Fruit fly (Drosophila melanogaster) whole organism, wandering third instar larva: ENCODE measurements around the gene CG4988.

Experiments used
- CG32264 ChIP-seq: fragments of 200-800 bp; sonication (Bioruptor generic); optimal IDR thresholded peaks from 2 replicates; lab custom pipeline; 2016; ENCODE audit warnings: missing biosample characterization, missing genetic modification characterization
- CG9705 ChIP-seq: fragments of 200-800 bp; sonication (Bioruptor generic); optimal IDR thresholded peaks from 2 replicates; lab custom pipeline; 2018; ENCODE audit warnings: missing biosample characterization, mild to moderate bottlenecking, missing genetic modification characterization
- CrebA ChIP-seq: fragments of 200-800 bp; sonication (Bioruptor generic); optimal IDR thresholded peaks from 2 replicates; lab custom pipeline; 2016; ENCODE audit warnings: missing biosample characterization, mild to moderate bottlenecking, missing genetic modification characterization, borderline replicate concordance
- Dif ChIP-seq: fragments of 200-275, 200-300 bp; sonication (Bioruptor generic); optimal IDR thresholded peaks from 2 replicates; lab custom pipeline; 2018; ENCODE audit warnings: missing biosample characterization, missing genetic modification characterization; ENCODE audit not compliant: partially characterized antibody
- HLH106 ChIP-seq: fragments of 200-800 bp; optimal IDR thresholded peaks from 3 replicates; lab custom pipeline; 2019; ENCODE audit warnings: missing biosample characterization, mild to moderate bottlenecking, missing genetic modification characterization, moderate library complexity
- Hnf4 ChIP-seq: fragments of 200-800 bp; sonication (Bioruptor generic); optimal IDR thresholded peaks from 2 replicates; lab custom pipeline; 2016; ENCODE audit warnings: missing biosample characterization, mild to moderate bottlenecking, missing genetic modification characterization
- Hr78 ChIP-seq: fragments of >200 bp; optimal IDR thresholded peaks from 2 replicates; lab custom pipeline; 2017; ENCODE audit warnings: missing biosample characterization, missing genetic modification characterization
- Hr83 ChIP-seq: fragments of 200-300 bp; sonication (Bioruptor generic); optimal IDR thresholded peaks from 2 replicates; lab custom pipeline; 2016; ENCODE audit warnings: missing biosample characterization, mild to moderate bottlenecking, missing genetic modification characterization, moderate library complexity; ENCODE audit not compliant: poor library complexity, severe bottlenecking
- Jra ChIP-seq: sonication (Bioruptor generic); optimal IDR thresholded peaks from 2 replicates; lab custom pipeline; 2016; ENCODE audit warnings: missing biosample characterization, missing genetic modification characterization
- Mio ChIP-seq: sonication (Bioruptor generic); optimal IDR thresholded peaks from 2 replicates; lab custom pipeline; 2016; ENCODE audit warnings: missing biosample characterization, missing genetic modification characterization
- Myc ChIP-seq: fragments of >200 bp; optimal IDR thresholded peaks from 2 replicates; lab custom pipeline; 2017
- N ChIP-seq: fragments of >200 bp; optimal IDR thresholded peaks from 2 replicates; lab custom pipeline; 2018; ENCODE audit warnings: missing biosample characterization, missing external identifiers, missing genetic modification characterization
- OdsH ChIP-seq: fragments of 200-800 bp; sonication (Bioruptor generic); optimal IDR thresholded peaks from 2 replicates; lab custom pipeline; 2016; ENCODE audit warnings: missing biosample characterization, mild to moderate bottlenecking, missing genetic modification characterization
- Rel ChIP-seq, 2 experiments: fragments of 200-800 bp; sonication (Bioruptor generic) in 1 of 2; optimal IDR thresholded peaks; 2 replicates in 1 of 2; 3 replicates in 1 of 2; lab custom pipeline; 2016 to 2019; ENCODE audit warnings: mild to moderate bottlenecking in 2 of 2, missing biosample characterization in 2 of 2, missing genetic modification characterization in 2 of 2, moderate library complexity in 1 of 2
- Sp1 ChIP-seq: fragments of 200-800 bp; sonication (Bioruptor generic); optimal IDR thresholded peaks from 3 replicates; lab custom pipeline; 2019; ENCODE audit warnings: missing biosample characterization, mild to moderate bottlenecking, missing genetic modification characterization, moderate library complexity
- Vsx2 ChIP-seq: fragments of 200-300, 225-300 bp; sonication (Bioruptor generic); optimal IDR thresholded peaks from 2 replicates; lab custom pipeline; 2018; ENCODE audit warnings: missing biosample characterization, missing genetic modification characterization; ENCODE audit not compliant: partially characterized antibody
- br ChIP-seq: fragments of 200-800 bp; sonication (Bioruptor generic); optimal IDR thresholded peaks from 2 replicates; lab custom pipeline; 2016; ENCODE audit warnings: missing biosample characterization, missing genetic modification characterization
- brk ChIP-seq: fragments of 200-800 bp; sonication (Bioruptor generic); optimal IDR thresholded peaks from 2 replicates; lab custom pipeline; 2016; ENCODE audit warnings: missing biosample characterization, mild to moderate bottlenecking, missing genetic modification characterization
- dl ChIP-seq, 2 experiments: fragments of 175-275, 200-275 bp in 1 of 2; fragments of 200-275 bp in 1 of 2; sonication (Bioruptor generic); optimal IDR thresholded peaks; lab custom pipeline; 2018; ENCODE audit warnings: mild to moderate bottlenecking in 2 of 2, missing biosample characterization in 2 of 2, missing genetic modification characterization in 2 of 2, moderate library complexity in 2 of 2; ENCODE audit not compliant: partially characterized antibody in 2 of 2, insufficient read depth in 1 of 2
- dsf ChIP-seq: sonication (Bioruptor generic); optimal IDR thresholded peaks from 2 replicates; lab custom pipeline; 2016; ENCODE audit warnings: missing biosample characterization, missing genetic modification characterization, borderline replicate concordance
- ey ChIP-seq: fragments of 200-800 bp; sonication (Bioruptor generic); optimal IDR thresholded peaks from 2 replicates; lab custom pipeline; 2016; ENCODE audit warnings: missing biosample characterization, missing genetic modification characterization
- foxo ChIP-seq, 2 experiments: fragments of 200-800 bp; sonication (Bioruptor generic); optimal IDR thresholded peaks; 2 replicates in 1 of 2; 3 replicates in 1 of 2; lab custom pipeline; 2016 to 2017; ENCODE audit warnings: missing biosample characterization in 2 of 2, missing genetic modification characterization in 2 of 2
- lola ChIP-seq: fragments of >200 bp; optimal IDR thresholded peaks from 2 replicates; lab custom pipeline; 2017; ENCODE audit warnings: missing biosample characterization, missing genetic modification characterization
- pan ChIP-seq: fragments of >200 bp; optimal IDR thresholded peaks from 2 replicates; lab custom pipeline; 2017
- psq ChIP-seq: fragments of 200-800 bp; sonication (Bioruptor generic); optimal IDR thresholded peaks from 3 replicates; lab custom pipeline; 2017; ENCODE audit warnings: missing biosample characterization, mild to moderate bottlenecking, missing genetic modification characterization, moderate library complexity
- rgr ChIP-seq: fragments of 200-800 bp; sonication (Bioruptor generic); optimal IDR thresholded peaks from 3 replicates; lab custom pipeline; 2016; ENCODE audit warnings: missing biosample characterization, mild to moderate bottlenecking, missing genetic modification characterization
- tai ChIP-seq: sonication (Bioruptor generic); optimal IDR thresholded peaks from 2 replicates; lab custom pipeline; 2016; ENCODE audit warnings: missing biosample characterization, missing genetic modification characterization
- woc ChIP-seq: sonication (Bioruptor generic); optimal IDR thresholded peaks from 2 replicates; lab custom pipeline; 2016; ENCODE audit warnings: missing biosample characterization, mild to moderate bottlenecking, missing genetic modification characterization

CG4988 gene

dm6 chr2L:11694504-11694903 lies at the start of gene CG4988:
Gene CG4988 (plus strand): TSS chr2L:11694804.
- TF ChIP-seq psq = no peak
- TF ChIP-seq CG9705 (GFP tag; lab: Kevin White, UChicago) = no peak
- no peak for TF ChIP-seq rgr

DNA sequence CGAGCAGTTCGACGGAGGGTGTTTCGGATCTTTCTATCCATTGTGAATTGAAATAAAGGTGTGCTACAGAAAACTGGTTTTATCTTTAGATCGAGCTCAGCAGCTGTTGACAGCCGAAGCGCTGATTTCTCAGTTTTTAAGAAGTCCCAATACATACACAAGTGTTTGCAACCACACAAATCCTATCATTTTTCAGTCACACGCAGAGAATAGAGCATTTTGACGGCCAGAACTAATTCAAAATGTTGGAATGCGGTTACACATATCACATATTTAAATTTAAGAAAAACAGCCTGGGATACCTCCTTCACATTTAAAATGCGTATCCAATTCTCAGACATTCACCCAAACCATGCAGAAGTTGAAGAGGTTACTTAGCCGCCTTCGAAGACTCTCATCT lies 45.9 kb upstream of the CG4988 start, which contains the start of gene CG6614:
Gene CG6614, minus strand, starts transcription at position 101 of the 400 bp plus-strand sequence.
- no peak for TF ChIP-seq ey (GFP tag; lab: Kevin White, UChicago)
- no peak for TF ChIP-seq rgr

- no peak for TF ChIP-seq dsf (GFP tag; lab: Kevin White, UChicago)
- TF ChIP-seq lola (GFP tag; lab: Kevin White, UChicago) = no peak
Measured at dm6 chr2L:11651910-11652498, 42.6 kb upstream of the CG4988 start, which contains the start of the genes CG12307 and CG4983. Gene CG12307 (minus strand): TSS chr2L:11652010. Gene CG4983 (plus strand): TSS chr2L:11652448.

- no peak for TF ChIP-seq Dif (GFP tag; lab: Kevin White, UChicago)
- TF ChIP-seq CG32264 (GFP tag; lab: Kevin White, UChicago) = no peak
Measured at dm6 chr2L:11657110-11657509, 37.5 kb upstream of the CG4988 start, which contains the start of gene CG43167. Gene CG43167 (plus strand): TSS chr2L:11657410.

- TF ChIP-seq woc (GFP tag; lab: Kevin White, UChicago) (no peak), Vsx2 (no peak), Mio (GFP tag; lab: Kevin White, UChicago) (no peak), Hnf4 (GFP tag; lab: Kevin White, UChicago) (no peak), Myc (lab: Kevin White, UChicago) (no peak), Hr83 (GFP tag; lab: Kevin White, UChicago) (no peak), foxo (GFP tag; optimal IDR thresholded peaks at IDR 0.05; lab: Kevin White, UChicago) (no peak), brk (no peak), psq (no peak), dsf (GFP tag; lab: Kevin White, UChicago) (no peak), dl (GFP tag; optimal IDR thresholded peaks at IDR 0.05; lab: Kevin White, UChicago; ENCODE audit: insufficient read depth in 1 of 2, partially characterized antibody in 2 of 2) (no peak), br (GFP tag; lab: Kevin White, UChicago) (no peak), Hr78 (GFP tag; lab: Kevin White, UChicago) (no peak), OdsH (no peak), CG32264 (GFP tag; lab: Kevin White, UChicago) (no peak), tai (GFP tag; lab: Kevin White, UChicago) (no peak), CG9705 (GFP tag; lab: Kevin White, UChicago) (no peak)
Measured at dm6 chr2L:11662959-11663358, 31.6 kb upstream of the CG4988 start, which contains the start of gene CG44477. Gene CG44477 (plus strand): TSS chr2L:11663259.

- TF ChIP-seq Vsx2 (no peak), Hr83 (GFP tag; lab: Kevin White, UChicago) (no peak), ey (GFP tag; lab: Kevin White, UChicago) (no peak), HLH106 (no peak), pan (lab: Kevin White, UChicago) (no peak), psq (no peak), rgr (no peak), N (no peak), Jra (no peak), Myc (lab: Kevin White, UChicago) (no peak)
Measured at dm6 chr2L:11701819-11702218, 7.2 kb downstream of the CG4988 start.

DNA sequence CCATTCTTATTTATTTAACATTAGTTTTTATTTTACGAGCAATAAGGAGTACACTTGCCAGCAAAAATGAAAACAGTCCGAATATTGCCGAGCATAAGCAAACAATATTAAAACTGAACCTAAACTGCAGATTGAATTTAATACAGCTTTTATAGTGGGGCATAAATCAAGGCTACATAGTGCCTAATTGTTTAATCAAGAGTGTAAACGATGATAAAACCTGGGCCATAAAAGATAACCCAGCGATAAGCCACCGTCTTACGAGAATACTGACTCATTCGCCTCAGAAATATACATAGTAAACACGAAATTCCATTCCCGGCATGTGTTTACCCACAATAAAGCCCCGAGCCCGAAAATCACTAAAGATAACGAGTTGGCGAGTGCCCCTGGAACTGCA lies 41.4 kb downstream of the CG4988 start:
- TF ChIP-seq HLH106 (peak; percentile 13), CrebA (GFP tag; lab: Kevin White, UChicago) (peak; percentile 43), Sp1 (peak; percentile 30), Myc (lab: Kevin White, UChicago) (no peak), Rel (GFP tag; optimal IDR thresholded peaks at IDR 0.05; lab: Kevin White, UChicago) (no peak), Rel (tag; optimal IDR thresholded peaks at IDR 0.05; lab: Kevin White, UChicago) (peak; percentile 34)
